Worm (Caenorhabditis elegans): Measurements from ENCODE around the gene Y17D7B.3.

- no peak for TF ChIP-seq nhr-6 (tag; optimal IDR thresholded peaks at IDR 0.05)
- no peak for TF ChIP-seq snpc-4 (tag; optimal IDR thresholded peaks at IDR 0.05)
- no peak for TF ChIP-seq lin-13 (GFP tag; optimal IDR thresholded peaks at IDR 0.05)
- no peak for TF ChIP-seq ama-1 (optimal IDR thresholded peaks at IDR 0.05)
- no peak for TF ChIP-seq skn-1 (tag; optimal IDR thresholded peaks at IDR 0.05)
- TF ChIP-seq elt-3 (tag; optimal IDR thresholded peaks at IDR 0.05), result no peak
- TF ChIP-seq mdl-1 (tag; optimal IDR thresholded peaks at IDR 0.05), result no peak
- no peak for TF ChIP-seq nhr-25 (tag; optimal IDR thresholded peaks at IDR 0.05)
- no peak for TF ChIP-seq ztf-11 (tag; optimal IDR thresholded peaks at IDR 0.05)
- TF ChIP-seq C34F6.9 (tag; optimal IDR thresholded peaks at IDR 0.05), result no peak
These were observed 33.0 kb upstream of the Y17D7B.3 start, which contains the start of gene ncs-5 for ce11 chrV:18819643-18820042.

All from whole organism, L2 larva.